Worm (Caenorhabditis elegans): Measurements from ENCODE around the gene F16B4.5.

The F16B4.5 gene

ce11 chrV:1577092-1577709, 11.0 kb upstream of the F16B4.5 start:
- TF ChIP-seq mml-1 (tag; optimal IDR thresholded peaks at IDR 0.05): no peak
- TF ChIP-seq ceh-9 (tag; optimal IDR thresholded peaks at IDR 0.05): no peak
- no peak for TF ChIP-seq nhr-11 (tag; optimal IDR thresholded peaks at IDR 0.05)
- TF ChIP-seq ZK546.5 (tag; optimal IDR thresholded peaks at IDR 0.05): no peak
- no peak for TF ChIP-seq nhr-12 (tag; optimal IDR thresholded peaks at IDR 0.05)

ce11 chrV:1578572-1579230, 9.5 kb upstream of the F16B4.5 start:
- TF ChIP-seq skn-1 (tag; optimal IDR thresholded peaks at IDR 0.05): no peak
- no peak for TF ChIP-seq tbx-2 (tag; optimal IDR thresholded peaks at IDR 0.05)
- no peak for TF ChIP-seq lin-15B (tag; optimal IDR thresholded peaks at IDR 0.05)
- TF ChIP-seq nfya-1 (tag; optimal IDR thresholded peaks at IDR 0.05; ENCODE audit: insufficient read depth): no peak
- no peak for TF ChIP-seq fos-1 (tag; optimal IDR thresholded peaks at IDR 0.05)
- no peak for TF ChIP-seq ztf-11 (tag; optimal IDR thresholded peaks at IDR 0.05)
- TF ChIP-seq snpc-4 (tag; optimal IDR thresholded peaks at IDR 0.05): no peak

ce11 chrV:1579790-1580189, 8.4 kb upstream of the F16B4.5 start:
- TF ChIP-seq elt-1 (tag; optimal IDR thresholded peaks at IDR 0.05) (peak; percentile 4), eor-1 (tag; optimal IDR thresholded peaks at IDR 0.05) (no peak)

- no peak for TF ChIP-seq mml-1 (tag; optimal IDR thresholded peaks at IDR 0.05)
- TF ChIP-seq elt-2 (tag; optimal IDR thresholded peaks at IDR 0.05): no peak
- TF ChIP-seq nhr-28 (tag; optimal IDR thresholded peaks at IDR 0.05): no peak
- TF ChIP-seq skn-1 (tag; optimal IDR thresholded peaks at IDR 0.05): no peak
- no peak for TF ChIP-seq nhr-67 (tag; optimal IDR thresholded peaks at IDR 0.05)
- no peak for TF ChIP-seq zag-1 (tag; optimal IDR thresholded peaks at IDR 0.05)
- no peak for TF ChIP-seq ceh-16 (tag; optimal IDR thresholded peaks at IDR 0.05)
- TF ChIP-seq egl-5 (tag; optimal IDR thresholded peaks at IDR 0.05): no peak
- TF ChIP-seq nhr-237 (tag; optimal IDR thresholded peaks at IDR 0.05): no peak
- TF ChIP-seq aly-2 (tag; optimal IDR thresholded peaks at IDR 0.05): no peak
- TF ChIP-seq mdl-1 (tag; optimal IDR thresholded peaks at IDR 0.05): no peak
- TF ChIP-seq ZK546.5 (tag; optimal IDR thresholded peaks at IDR 0.05): no peak
- TF ChIP-seq fos-1 (tag; optimal IDR thresholded peaks at IDR 0.05): no peak
- TF ChIP-seq ztf-11 (tag; optimal IDR thresholded peaks at IDR 0.05): no peak
- no peak for TF ChIP-seq elt-1 (tag; optimal IDR thresholded peaks at IDR 0.05)
- no peak for TF ChIP-seq ztf-4 (tag; optimal IDR thresholded peaks at IDR 0.05)
- no peak for TF ChIP-seq R02D3.7 (tag; optimal IDR thresholded peaks at IDR 0.05)
- no peak for TF ChIP-seq jun-1 (tag; optimal IDR thresholded peaks at IDR 0.05)
Measured at ce11 chrV:1583242-1583641, 5.0 kb upstream of the F16B4.5 start.

- TF ChIP-seq fkh-10 (GFP tag; optimal IDR thresholded peaks at IDR 0.05) (no peak), ceh-16 (tag; optimal IDR thresholded peaks at IDR 0.05) (no peak), R02D3.7 (tag; optimal IDR thresholded peaks at IDR 0.05) (no peak), nhr-67 (tag; optimal IDR thresholded peaks at IDR 0.05) (no peak), unc-62 (GFP tag; optimal IDR thresholded peaks at IDR 0.05) (no peak), mml-1 (tag; optimal IDR thresholded peaks at IDR 0.05) (no peak), ztf-4 (tag; optimal IDR thresholded peaks at IDR 0.05) (no peak), nhr-11 (tag; optimal IDR thresholded peaks at IDR 0.05) (no peak), mdl-1 (tag; optimal IDR thresholded peaks at IDR 0.05) (no peak), snpc-4 (tag; optimal IDR thresholded peaks at IDR 0.05) (no peak), nhr-77 (tag; optimal IDR thresholded peaks at IDR 0.05) (no peak), nhr-23 (tag; optimal IDR thresholded peaks at IDR 0.05) (no peak), pha-4 (tag; optimal IDR thresholded peaks at IDR 0.05) (no peak), zag-1 (tag; optimal IDR thresholded peaks at IDR 0.05) (no peak), ceh-9 (tag; optimal IDR thresholded peaks at IDR 0.05) (no peak), hmg-11 (tag; optimal IDR thresholded peaks at IDR 0.05) (no peak), lsy-12 (tag; optimal IDR thresholded peaks at IDR 0.05) (no peak)
Measured at ce11 chrV:1585411-1585810, 2.8 kb upstream of the F16B4.5 start, which contains the start of gene F16B4.7. Gene F16B4.7, plus strand, starts transcription at chrV:1585711.

All from whole organism, L3 larva.